Worm (Caenorhabditis elegans): ENCODE data around the gene lgc-4.
A peak's percentile ranks its signal among the peaks of the same experiment; 100 is the strongest.

lgc-4 gene

DNA sequence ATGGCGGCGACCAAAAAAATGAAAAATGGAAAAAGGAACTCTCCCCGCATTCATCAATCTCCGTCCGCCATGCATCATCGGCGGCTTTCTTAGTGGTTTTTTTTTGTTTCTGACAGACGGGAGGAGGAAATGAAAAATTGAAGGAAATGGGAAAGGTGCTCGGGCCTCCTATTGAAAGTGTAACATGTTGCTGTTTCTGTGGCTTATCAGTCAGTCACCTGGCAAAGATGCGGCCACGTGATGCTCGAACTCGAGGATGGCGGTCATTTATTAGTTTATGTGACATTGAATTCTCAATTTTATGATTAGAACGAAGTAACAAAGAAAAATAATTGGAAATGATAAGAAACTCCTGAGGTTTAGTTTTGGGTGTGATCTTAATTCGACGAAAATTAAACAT, 22.6 kb upstream of the lgc-4 start:
- TF ChIP-seq aly-2 (tag; optimal IDR thresholded peaks at IDR 0.05) (no peak), Y55F3AM.14 (GFP tag; optimal IDR thresholded peaks at IDR 0.05) (peak; percentile 24), blmp-1 (tag; optimal IDR thresholded peaks at IDR 0.05; ENCODE audit: insufficient read depth) (no peak), nhr-25 (tag; optimal IDR thresholded peaks at IDR 0.05) (no peak), nhr-10 (tag; optimal IDR thresholded peaks at IDR 0.05) (no peak), nhr-237 (tag; optimal IDR thresholded peaks at IDR 0.05) (no peak), nhr-6 (tag; optimal IDR thresholded peaks at IDR 0.05) (no peak), ztf-11 (tag; optimal IDR thresholded peaks at IDR 0.05) (no peak), alr-1 (tag; optimal IDR thresholded peaks at IDR 0.05) (no peak), nhr-11 (tag; optimal IDR thresholded peaks at IDR 0.05) (no peak), skn-1 (tag; optimal IDR thresholded peaks at IDR 0.05) (no peak), lin-13 (GFP tag; optimal IDR thresholded peaks at IDR 0.05) (no peak), nhr-21 (tag; optimal IDR thresholded peaks at IDR 0.05) (no peak), unc-62 (GFP tag; optimal IDR thresholded peaks at IDR 0.05) (no peak), mdl-1 (tag; optimal IDR thresholded peaks at IDR 0.05) (peak in 1 of 2 experiments; percentile 46), fos-1 (tag; optimal IDR thresholded peaks at IDR 0.05) (peak; percentile 77), lsy-2 (tag; optimal IDR thresholded peaks at IDR 0.05) (peak in 1 of 2 experiments; percentile 41), nhr-12 (tag; optimal IDR thresholded peaks at IDR 0.05) (no peak), ztf-4 (tag; optimal IDR thresholded peaks at IDR 0.05) (no peak), mbf-1 (tag; optimal IDR thresholded peaks at IDR 0.05) (no peak), sma-9 (GFP tag; optimal IDR thresholded peaks at IDR 0.05) (peak; percentile 89), sma-9 (tag; optimal IDR thresholded peaks at IDR 0.05) (no peak), elt-1 (tag; optimal IDR thresholded peaks at IDR 0.05) (no peak), nhr-129 (tag; optimal IDR thresholded peaks at IDR 0.05) (peak; percentile 29), ZK546.5 (tag; optimal IDR thresholded peaks at IDR 0.05) (no peak), ztf-1 (GFP tag; conservative IDR thresholded peaks at IDR 0.05) (no peak), peb-1 (tag; optimal IDR thresholded peaks at IDR 0.05) (no peak), snpc-4 (tag; optimal IDR thresholded peaks at IDR 0.05) (no peak), nhr-23 (tag; optimal IDR thresholded peaks at IDR 0.05) (no peak), F13H6.1 (tag; optimal IDR thresholded peaks at IDR 0.05) (peak; percentile 76), elt-3 (tag; optimal IDR thresholded peaks at IDR 0.05) (no peak), crh-2 (tag; optimal IDR thresholded peaks at IDR 0.05) (peak; percentile 55), lin-39 (tag; optimal IDR thresholded peaks at IDR 0.05) (no peak), lin-11 (tag; optimal IDR thresholded peaks at IDR 0.05) (no peak), sma-3 (GFP tag; optimal IDR thresholded peaks at IDR 0.05) (peak; percentile 12), gmeb-1 (tag; optimal IDR thresholded peaks at IDR 0.05) (peak; percentile 30), mab-5 (tag; optimal IDR thresholded peaks at IDR 0.05) (no peak), sem-4 (tag; optimal IDR thresholded peaks at IDR 0.05) (no peak), dmd-4 (tag; optimal IDR thresholded peaks at IDR 0.05) (no peak), ama-1 (optimal IDR thresholded peaks at IDR 0.05) (no peak), ceh-16 (tag; optimal IDR thresholded peaks at IDR 0.05) (no peak)

DNA sequence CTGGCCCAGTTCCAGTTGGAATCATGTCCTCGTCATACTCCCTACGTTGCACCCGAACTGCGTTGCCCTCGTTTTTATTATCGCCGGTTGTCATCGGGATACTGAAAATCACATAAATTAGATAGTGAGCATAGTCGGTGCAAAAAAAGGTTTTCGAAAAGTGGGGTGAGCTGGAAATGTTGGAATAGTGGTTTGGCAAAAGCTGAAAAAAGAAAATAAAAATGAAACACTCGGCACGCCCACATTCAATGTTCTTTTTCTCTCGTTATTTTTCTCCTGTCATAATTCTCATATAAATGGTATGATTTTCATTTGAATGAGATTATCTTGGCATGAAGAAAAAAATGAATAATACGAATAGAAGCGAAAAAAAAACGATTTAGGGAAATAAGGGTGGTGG, 22.2 kb upstream of the lgc-4 start, which contains the start of gene F18G5.6:
F18G5.6 (minus strand) TSS at position 101 of the 400 bp plus-strand sequence.
- TF ChIP-seq elt-3 (tag; optimal IDR thresholded peaks at IDR 0.05) (no peak), ceh-82 (tag; optimal IDR thresholded peaks at IDR 0.05) (no peak), Y55F3AM.14 (GFP tag; optimal IDR thresholded peaks at IDR 0.05) (no peak), lin-11 (tag; optimal IDR thresholded peaks at IDR 0.05) (no peak), dmd-4 (tag; optimal IDR thresholded peaks at IDR 0.05) (no peak), nhr-6 (tag; optimal IDR thresholded peaks at IDR 0.05) (no peak), ztf-11 (tag; optimal IDR thresholded peaks at IDR 0.05) (no peak), nhr-11 (tag; optimal IDR thresholded peaks at IDR 0.05) (no peak), zag-1 (tag; optimal IDR thresholded peaks at IDR 0.05) (no peak), sma-3 (GFP tag; optimal IDR thresholded peaks at IDR 0.05) (no peak), unc-39 (tag; optimal IDR thresholded peaks at IDR 0.05) (no peak), snpc-4 (tag; optimal IDR thresholded peaks at IDR 0.05) (no peak), mab-5 (tag; optimal IDR thresholded peaks at IDR 0.05) (no peak), F13H6.1 (tag; optimal IDR thresholded peaks at IDR 0.05) (no peak), nhr-77 (tag; optimal IDR thresholded peaks at IDR 0.05) (no peak), sma-9 (GFP tag; optimal IDR thresholded peaks at IDR 0.05) (no peak), sma-9 (tag; optimal IDR thresholded peaks at IDR 0.05) (no peak), skn-1 (tag; optimal IDR thresholded peaks at IDR 0.05) (no peak), unc-55 (GFP tag; optimal IDR thresholded peaks at IDR 0.05) (no peak), nhr-21 (tag; optimal IDR thresholded peaks at IDR 0.05) (no peak), aly-2 (tag; optimal IDR thresholded peaks at IDR 0.05) (no peak)

Data from whole organism, L2 larva.